Worm (Caenorhabditis elegans) whole organism, mixed stage, embryonic: Measurements from ENCODE around the gene nas-6.

Experiments used
- nhr-237 ChIP-seq: fragments of 150-350 bp; optimal IDR thresholded peaks from 2 replicates; lab custom pipeline; 2014; ENCODE audit warnings: missing biosample characterization, missing genetic modification characterization
- nhr-76 ChIP-seq: sonication (generic microtip); optimal IDR thresholded peaks from 2 replicates; lab custom pipeline; 2017; ENCODE audit warnings: missing biosample characterization, missing genetic modification characterization
- ztf-11 ChIP-seq: fragments of 150-350 bp; optimal IDR thresholded peaks from 2 replicates; lab custom pipeline; 2014; ENCODE audit warnings: missing biosample characterization, missing genetic modification characterization

DNA sequence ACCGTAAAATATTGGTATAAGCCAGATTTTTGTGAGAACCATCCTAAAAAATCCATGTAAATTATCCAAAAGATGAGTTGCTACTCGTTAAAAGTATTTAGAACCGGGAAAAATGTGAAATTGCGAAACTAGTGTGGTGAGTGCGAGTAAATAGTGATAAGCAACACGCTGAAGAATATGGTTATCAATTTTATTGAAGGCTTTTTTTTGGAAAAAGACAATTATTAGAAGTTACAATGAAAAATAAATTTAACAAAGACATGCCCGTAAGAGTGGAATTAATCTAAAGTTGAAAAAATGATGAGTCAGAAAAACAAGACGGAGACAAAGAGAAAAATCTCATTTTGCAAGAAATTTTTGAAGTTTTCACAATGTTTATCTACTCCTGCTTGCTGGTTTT lies 24.7 kb downstream of the nas-6 start, which contains the start of gene F11E6.6:
- TF ChIP-seq nhr-76 (tag; lab: Kevin White, UChicago) = no peak
- TF ChIP-seq nhr-237 (tag; lab: Kevin White, UChicago) = no peak
- no peak for TF ChIP-seq ztf-11 (tag; lab: Kevin White, UChicago)
